Fruit fly (Drosophila melanogaster): Measurements from ENCODE around the gene CG31883.

The CG31883 gene

dm6 chr2L:9565387-9565786 lies 37.1 kb downstream of the CG31883 start, which contains the start of gene CG46468:
TSS of gene CG46468 (minus strand) at chr2L:9565438.
- no peak for TF ChIP-seq pan (optimal IDR thresholded peaks at IDR 0.05)
- TF ChIP-seq Hnf4 (GFP tag; optimal IDR thresholded peaks at IDR 0.05): no peak
- TF ChIP-seq sv (GFP tag; optimal IDR thresholded peaks at IDR 0.05): no peak
- TF ChIP-seq CG9705 (GFP tag; optimal IDR thresholded peaks at IDR 0.05): no peak
- no peak for TF ChIP-seq Sp1 (GFP tag; optimal IDR thresholded peaks at IDR 0.05)

- TF ChIP-seq dsf (GFP tag; optimal IDR thresholded peaks at IDR 0.05; ENCODE audit: borderline replicate concordance) (no peak), foxo (GFP tag; optimal IDR thresholded peaks at IDR 0.05) (no peak), tai (GFP tag; optimal IDR thresholded peaks at IDR 0.05) (no peak), HLH106 (tag; optimal IDR thresholded peaks at IDR 0.05) (no peak), Vsx2 (GFP tag; optimal IDR thresholded peaks at IDR 0.05; ENCODE audit: partially characterized antibody) (no peak), lola (GFP tag; optimal IDR thresholded peaks at IDR 0.05) (no peak), Hr83 (GFP tag; optimal IDR thresholded peaks at IDR 0.05; ENCODE audit: poor library complexity, severe bottlenecking) (no peak), Dfd (GFP tag; optimal IDR thresholded peaks at IDR 0.05) (no peak)
Measured at dm6 chr2L:9566656-9567055, 38.3 kb downstream of the CG31883 start, which contains the start of gene jp. TSS of gene jp (minus strand) at chr2L:9566750.

- TF ChIP-seq brk (GFP tag; optimal IDR thresholded peaks at IDR 0.05) (peak; percentile 89), pan (optimal IDR thresholded peaks at IDR 0.05) (no peak), Vsx2 (GFP tag; optimal IDR thresholded peaks at IDR 0.05; ENCODE audit: partially characterized antibody) (no peak), Sp1 (GFP tag; optimal IDR thresholded peaks at IDR 0.05) (peak; percentile 92), OdsH (GFP tag; optimal IDR thresholded peaks at IDR 0.05) (peak; percentile 90), sage (GFP tag; optimal IDR thresholded peaks at IDR 0.05) (peak; percentile 90), fru (GFP tag; optimal IDR thresholded peaks at IDR 0.05) (peak; percentile 81), N (GFP tag; optimal IDR thresholded peaks at IDR 0.05) (no peak), tai (GFP tag; optimal IDR thresholded peaks at IDR 0.05) (peak; percentile 14), jim (GFP tag; optimal IDR thresholded peaks at IDR 0.05) (no peak), Abd-B (GFP tag; optimal IDR thresholded peaks at IDR 0.05) (no peak), sv (GFP tag; optimal IDR thresholded peaks at IDR 0.05) (peak; percentile 90), ey (GFP tag; optimal IDR thresholded peaks at IDR 0.05) (peak; percentile 44), woc (GFP tag; optimal IDR thresholded peaks at IDR 0.05) (peak; percentile 46), br (GFP tag; optimal IDR thresholded peaks at IDR 0.05) (peak; percentile 89), dmrt93B (GFP tag; optimal IDR thresholded peaks at IDR 0.05) (peak; percentile 91), CG9705 (GFP tag; optimal IDR thresholded peaks at IDR 0.05) (peak; percentile 92), foxo (GFP tag; optimal IDR thresholded peaks at IDR 0.05) (peak in 1 of 2 experiments; percentile 83), usp (GFP tag; optimal IDR thresholded peaks at IDR 0.05) (no peak), Hr83 (GFP tag; optimal IDR thresholded peaks at IDR 0.05; ENCODE audit: poor library complexity, severe bottlenecking) (peak; percentile 88), Dif (GFP tag; optimal IDR thresholded peaks at IDR 0.05; ENCODE audit: partially characterized antibody) (no peak), dl (GFP tag; optimal IDR thresholded peaks at IDR 0.05; ENCODE audit: insufficient read depth in 1 of 2, partially characterized antibody in 2 of 2) (peak in 1 of 2 experiments; percentile 16), GATAd (GFP tag; optimal IDR thresholded peaks at IDR 0.05) (no peak), psq (GFP tag; optimal IDR thresholded peaks at IDR 0.05) (peak; percentile 75), Rel (GFP tag; optimal IDR thresholded peaks at IDR 0.05) (peak; percentile 87), Rel (tag; optimal IDR thresholded peaks at IDR 0.05) (peak; percentile 67), Dfd (GFP tag; optimal IDR thresholded peaks at IDR 0.05) (no peak), CrebA (GFP tag; optimal IDR thresholded peaks at IDR 0.05; ENCODE audit: borderline replicate concordance) (peak; percentile 81), h (GFP tag; optimal IDR thresholded peaks at IDR 0.05) (peak; percentile 92), rgr (GFP tag; optimal IDR thresholded peaks at IDR 0.05) (peak; percentile 97), Myc (optimal IDR thresholded peaks at IDR 0.05) (peak; percentile 12), Hr78 (GFP tag; optimal IDR thresholded peaks at IDR 0.05) (no peak), HLH106 (tag; optimal IDR thresholded peaks at IDR 0.05) (peak; percentile 80), Mio (GFP tag; optimal IDR thresholded peaks at IDR 0.05) (peak; percentile 75), Hnf4 (GFP tag; optimal IDR thresholded peaks at IDR 0.05) (peak; percentile 73), dsf (GFP tag; optimal IDR thresholded peaks at IDR 0.05; ENCODE audit: borderline replicate concordance) (peak; percentile 26), lola (GFP tag; optimal IDR thresholded peaks at IDR 0.05) (no peak), CG32264 (GFP tag; optimal IDR thresholded peaks at IDR 0.05) (peak; percentile 78), Jra (GFP tag; optimal IDR thresholded peaks at IDR 0.05) (peak; percentile 30)
Measured at dm6 chr2L:9567398-9567856, 39.1 kb downstream of the CG31883 start.

All from whole organism, wandering third instar larva.